Worm (Caenorhabditis elegans) whole organism, mixed stage, embryonic: ENCODE measurements around the gene ZK228.10.
"Not testable (repeated sequence)": the region's sequence is repeated elsewhere in the genome, so short reads cannot be mapped to it uniquely, and the experiment has no call there.

Experiments
- ceh-43 ChIP-seq: fragments of 200-800 bp; sonication (Bioruptor generic); optimal IDR thresholded peaks from 2 replicates; lab custom pipeline; 2018; ENCODE audit warnings: mild to moderate bottlenecking, missing genetic modification characterization, moderate library complexity, missing compliant biosample characterization
- ceh-83 ChIP-seq: fragments of 200-800 bp; sonication (Bioruptor generic); optimal IDR thresholded peaks from 2 replicates; lab custom pipeline; 2018; ENCODE audit warnings: mild to moderate bottlenecking, missing genetic modification characterization, missing compliant biosample characterization
- ces-1 ChIP-seq: fragments of 150-350 bp; optimal IDR thresholded peaks from 2 replicates; lab custom pipeline; 2014; ENCODE audit warnings: missing biosample characterization, missing genetic modification reagents, missing genetic modification characterization
- drap-1 ChIP-seq: fragments of 200-800 bp; sonication (Bioruptor generic); optimal IDR thresholded peaks from 3 replicates; lab custom pipeline; 2018; ENCODE audit warnings: mild to moderate bottlenecking, missing genetic modification characterization, missing compliant biosample characterization
- elt-1 ChIP-seq: sonication (generic microtip); optimal IDR thresholded peaks from 2 replicates; lab custom pipeline; 2017; ENCODE audit warnings: missing genetic modification characterization, mild to moderate bottlenecking, missing compliant biosample characterization, antibody characterized with exemption, moderate library complexity, borderline replicate concordance; ENCODE audit not compliant: insufficient read depth
- elt-3 ChIP-seq: fragments of 150-350 bp; optimal IDR thresholded peaks from 2 replicates; lab custom pipeline; 2014; ENCODE audit warnings: missing biosample characterization, missing genetic modification characterization
- flh-1 ChIP-seq: fragments of 200-800 bp; sonication (Bioruptor generic); optimal IDR thresholded peaks from 2 replicates; lab custom pipeline; 2018; ENCODE audit warnings: mild to moderate bottlenecking, missing genetic modification characterization, moderate library complexity, missing compliant biosample characterization
- ham-2 ChIP-seq: fragments of 200-800 bp; sonication (Bioruptor generic); optimal IDR thresholded peaks from 2 replicates; lab custom pipeline; 2018; ENCODE audit warnings: mild to moderate bottlenecking, missing genetic modification characterization, missing compliant biosample characterization
- lin-13 ChIP-seq: fragments of 150-350 bp; optimal IDR thresholded peaks from 2 replicates; lab custom pipeline; 2014; ENCODE audit warnings: missing biosample characterization, missing genetic modification characterization
- lin-32 ChIP-seq: fragments of 200-800 bp; sonication (Bioruptor generic); optimal IDR thresholded peaks from 2 replicates; lab custom pipeline; 2018; ENCODE audit warnings: mild to moderate bottlenecking, missing genetic modification characterization, missing compliant biosample characterization
- lsy-2 ChIP-seq: fragments of 150-350 bp; optimal IDR thresholded peaks from 2 replicates; lab custom pipeline; 2014; ENCODE audit warnings: missing biosample characterization, missing genetic modification characterization
- mab-5 ChIP-seq: fragments of 150-350 bp; optimal IDR thresholded peaks from 2 replicates; lab custom pipeline; 2014; ENCODE audit warnings: missing biosample characterization, missing genetic modification characterization
- mep-1 ChIP-seq: fragments of 150-350 bp; optimal IDR thresholded peaks from 2 replicates; lab custom pipeline; 2017; ENCODE audit warnings: missing biosample characterization, missing genetic modification reagents, missing genetic modification characterization, inconsistent platforms
- mls-2 ChIP-seq: sonication (generic microtip); optimal IDR thresholded peaks from 2 replicates; lab custom pipeline; 2016; ENCODE audit warnings: mild to moderate bottlenecking, missing genetic modification characterization, moderate library complexity, missing compliant biosample characterization
- nhr-12 ChIP-seq: fragments of 150-350 bp; optimal IDR thresholded peaks from 2 replicates; lab custom pipeline; 2014; ENCODE audit warnings: missing biosample characterization, missing genetic modification characterization
- nhr-237 ChIP-seq: fragments of 150-350 bp; optimal IDR thresholded peaks from 2 replicates; lab custom pipeline; 2014; ENCODE audit warnings: missing biosample characterization, missing genetic modification characterization
- nhr-76 ChIP-seq: sonication (generic microtip); optimal IDR thresholded peaks from 2 replicates; lab custom pipeline; 2017; ENCODE audit warnings: missing biosample characterization, missing genetic modification characterization
- pha-4 ChIP-seq: fragments of 150-350 bp; optimal IDR thresholded peaks from 2 replicates; lab custom pipeline; 2018; ENCODE audit warnings: missing biosample characterization, missing genetic modification reagents, missing genetic modification characterization
- sem-2 ChIP-seq: fragments of 200-800 bp; sonication (Bioruptor generic); optimal IDR thresholded peaks from 2 replicates; lab custom pipeline; 2018; ENCODE audit warnings: mild to moderate bottlenecking, missing genetic modification characterization, missing compliant biosample characterization
- snpc-4 ChIP-seq: fragments of 150-350 bp; optimal IDR thresholded peaks from 2 replicates; lab custom pipeline; 2014; ENCODE audit warnings: missing biosample characterization, missing genetic modification characterization
- sptf-1 ChIP-seq: sonication (generic microtip); optimal IDR thresholded peaks from 2 replicates; lab custom pipeline; 2017; ENCODE audit warnings: mild to moderate bottlenecking, missing genetic modification characterization, moderate library complexity, missing compliant biosample characterization
- tbx-8 ChIP-seq: fragments of 200-800 bp; sonication (Bioruptor generic); optimal IDR thresholded peaks from 2 replicates; lab custom pipeline; 2018; ENCODE audit warnings: mild to moderate bottlenecking, missing genetic modification characterization, moderate library complexity, missing compliant biosample characterization
- unc-120 ChIP-seq: sonication (generic microtip); optimal IDR thresholded peaks from 2 replicates; lab custom pipeline; 2017; ENCODE audit warnings: missing genetic modification characterization, missing compliant biosample characterization; ENCODE audit not compliant: poor library complexity, severe bottlenecking
- unc-39 ChIP-seq: fragments of 150-350 bp; optimal IDR thresholded peaks from 2 replicates; lab custom pipeline; 2014; ENCODE audit warnings: missing biosample characterization, missing genetic modification characterization
- unc-62 ChIP-seq: fragments of 150-350 bp; optimal IDR thresholded peaks from 2 replicates; lab custom pipeline; 2014; ENCODE audit warnings: missing biosample characterization, missing genetic modification reagents, missing genetic modification characterization
- zip-8 ChIP-seq: fragments of 150-350 bp; optimal IDR thresholded peaks from 2 replicates; lab custom pipeline; 2014; ENCODE audit warnings: missing biosample characterization, missing genetic modification characterization
- ztf-11 ChIP-seq: fragments of 150-350 bp; optimal IDR thresholded peaks from 2 replicates; lab custom pipeline; 2014; ENCODE audit warnings: missing biosample characterization, missing genetic modification characterization

Gene ZK228.10

DNA sequence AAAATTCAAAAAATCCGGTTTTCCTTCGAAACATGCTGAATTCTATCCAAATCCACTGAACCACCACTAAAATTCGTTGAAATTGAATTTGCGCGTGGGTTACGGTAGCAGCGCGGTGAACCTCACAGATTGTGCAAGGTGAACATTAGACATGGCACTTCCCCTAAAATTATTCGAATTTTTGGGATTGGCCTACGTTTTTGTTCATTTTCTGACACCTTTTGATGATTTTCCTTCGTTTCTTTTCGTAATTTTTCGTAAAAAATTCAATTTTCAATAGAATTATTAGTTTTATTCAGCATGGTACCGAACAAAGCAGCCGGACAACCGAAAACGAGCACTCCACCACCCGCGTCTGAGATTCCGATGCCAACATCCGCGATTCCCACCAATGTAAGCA, 18.6 kb upstream of the ZK228.10 start, which contains the start of gene ZK262.8:
TSS of gene ZK262.8 (plus strand) at position 301 of the 400 bp plus-strand sequence.
- no peak for TF ChIP-seq mls-2 (tag; lab: Kevin White, UChicago)
- TF ChIP-seq lin-13 (tag; lab: Kevin White, UChicago), result no peak
- TF ChIP-seq ceh-43, result no peak
- no peak for TF ChIP-seq ztf-11 (tag; lab: Kevin White, UChicago)
- no peak for TF ChIP-seq flh-1
- TF ChIP-seq unc-120 (tag; lab: Kevin White, UChicago), result no peak
- TF ChIP-seq ces-1 (GFP tag; lab: Kevin White, UChicago), result no peak
- TF ChIP-seq zip-8 (tag; lab: Kevin White, UChicago), result no peak
- TF ChIP-seq ceh-83 (GFP tag; lab: Kevin White, UChicago), result no peak
- TF ChIP-seq ham-2, result no peak
- TF ChIP-seq lsy-2 (tag; lab: Kevin White, UChicago), result no peak
- no peak for TF ChIP-seq drap-1 (GFP tag; lab: Kevin White, UChicago)
- no peak for TF ChIP-seq unc-39
- TF ChIP-seq tbx-8 (GFP tag; lab: Kevin White, UChicago), result no peak
- no peak for TF ChIP-seq elt-3 (tag; lab: Kevin White, UChicago)

ce11 chrV:18439469-18439868, 17.2 kb upstream of the ZK228.10 start, which contains the start of gene ZK262.9:
Gene ZK262.9 (plus strand): TSS chrV:18439769.
- TF ChIP-seq nhr-76 (tag; lab: Kevin White, UChicago); snpc-4 (tag; lab: Kevin White, UChicago); drap-1 (GFP tag; lab: Kevin White, UChicago): not testable (repeated sequence)

ce11 chrV:18444118-18444517, 12.6 kb upstream of the ZK228.10 start, which contains the start of gene ZK228.1:
Gene ZK228.1 (plus strand): TSS chrV:18444418.
- TF ChIP-seq mab-5 (tag; lab: Kevin White, UChicago), result no peak
- TF ChIP-seq lsy-2 (tag; lab: Kevin White, UChicago), result no peak
- TF ChIP-seq mls-2 (tag; lab: Kevin White, UChicago), result no peak
- TF ChIP-seq lin-32 (GFP tag; lab: Kevin White, UChicago), result no peak

- TF ChIP-seq ztf-11 (tag; lab: Kevin White, UChicago), result no peak
- peak; percentile 21 for TF ChIP-seq elt-1 (tag; lab: Kevin White, UChicago)
Observed at ce11 chrV:18461200-18461728, 4.6 kb downstream of the ZK228.10 start, which contains the start of gene ZK228.3. Gene ZK228.3 (minus strand): TSS chrV:18461250.

DNA sequence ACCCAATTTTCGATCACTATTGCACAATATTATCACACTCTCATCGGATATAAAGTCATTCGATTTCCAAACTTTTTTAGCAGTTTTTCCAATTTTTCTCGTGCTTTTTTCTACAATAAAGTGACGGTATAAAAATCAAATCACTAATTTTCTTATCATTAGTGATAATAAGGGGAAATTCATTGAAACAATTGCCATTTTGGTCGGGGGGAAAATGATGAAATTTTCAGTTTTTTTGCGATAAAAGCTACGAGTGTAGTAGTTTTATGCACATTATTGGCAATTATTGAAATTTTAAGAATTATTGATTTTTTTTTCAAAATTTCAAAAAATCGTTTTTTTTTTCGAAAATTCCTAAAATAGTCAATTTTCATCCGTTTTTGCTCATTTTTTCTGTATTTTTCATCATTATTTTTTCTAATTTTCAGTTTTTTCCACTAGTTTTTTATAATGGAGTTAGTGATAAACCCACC, 5.7 kb downstream of the ZK228.10 start, which contains the start of gene ZK228.4:
TSS of gene ZK228.4 (plus strand) at position 423 of the 473 bp plus-strand sequence.
- TF ChIP-seq zip-8 (tag; lab: Kevin White, UChicago) (no peak), unc-120 (tag; lab: Kevin White, UChicago) (no peak), unc-62 (GFP tag; lab: Kevin White, UChicago) (no peak), drap-1 (GFP tag; lab: Kevin White, UChicago) (no peak), sptf-1 (tag; lab: Kevin White, UChicago) (no peak)
- TF ChIP-seq, all 35 proteins: peak for 0

- TF ChIP-seq ces-1 (GFP tag; lab: Kevin White, UChicago) (no peak), nhr-237 (tag; lab: Kevin White, UChicago) (no peak), ceh-43 (no peak), elt-3 (tag; lab: Kevin White, UChicago) (no peak), ztf-11 (tag; lab: Kevin White, UChicago) (no peak)
Observed at ce11 chrV:18468097-18468496, 11.4 kb downstream of the ZK228.10 start, which contains the start of gene ZK228.13. Gene ZK228.13 (minus strand): TSS chrV:18468197.

DNA sequence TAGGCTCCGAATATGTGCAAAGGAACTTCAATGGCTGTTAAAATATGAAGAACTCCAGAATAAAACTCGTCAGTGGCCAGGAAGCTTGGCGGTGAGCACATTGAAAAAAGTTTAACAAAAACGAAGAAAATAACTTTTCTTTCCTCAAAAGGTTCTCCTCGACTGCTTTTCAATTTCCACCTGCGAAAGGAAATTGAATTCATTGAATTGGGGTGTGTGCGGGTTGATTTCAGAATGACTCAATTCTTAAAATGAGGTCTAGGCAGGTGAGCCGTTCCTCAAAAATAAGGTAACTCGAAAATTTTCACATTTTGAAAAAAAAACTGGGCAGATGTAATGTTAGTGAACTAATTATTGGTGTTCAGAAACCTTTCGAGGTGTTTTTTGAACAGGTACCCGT, 16.7 kb downstream of the ZK228.10 start, which contains the start of gene srh-182:
TSS of gene srh-182 (minus strand) at position 101 of the 400 bp plus-strand sequence.
- TF ChIP-seq lin-13 (tag; lab: Kevin White, UChicago), result no peak
- no peak for TF ChIP-seq ceh-83 (GFP tag; lab: Kevin White, UChicago)
- TF ChIP-seq sptf-1 (tag; lab: Kevin White, UChicago), result no peak
- no peak for TF ChIP-seq mep-1 (tag; lab: Kevin White, UChicago)
- TF ChIP-seq unc-120 (tag; lab: Kevin White, UChicago), result no peak
- no peak for TF ChIP-seq ham-2
- TF ChIP-seq pha-4 (tag; lab: Kevin White, UChicago), result no peak
- TF ChIP-seq lsy-2 (tag; lab: Kevin White, UChicago), result no peak
- TF ChIP-seq mls-2 (tag; lab: Kevin White, UChicago), result no peak
- no peak for TF ChIP-seq nhr-12 (tag; lab: Kevin White, UChicago)
- no peak for TF ChIP-seq elt-1 (tag; lab: Kevin White, UChicago)
- no peak for TF ChIP-seq sem-2 (GFP tag; lab: Kevin White, UChicago)
- TF ChIP-seq unc-39, result no peak
